Worm (Caenorhabditis elegans) whole organism, midembryonic: ENCODE results near the gene F57B1.6.
"Not testable (repeated sequence)": the region's sequence is repeated elsewhere in the genome, so short reads cannot be mapped to it uniquely, and the experiment has no call there.

Experiments
- T22C8.4 ChIP-seq: fragments of 200-800 bp; sonication (Bioruptor generic); IDR thresholded peaks from 2 replicates; pipeline ENCODE4 v1.3.6; 2022; ENCODE audit warnings: missing genetic modification characterization, missing compliant biosample characterization
- cog-1 ChIP-seq: sonication (generic microtip); optimal IDR thresholded peaks from 2 replicates; lab custom pipeline; 2016; ENCODE audit warnings: missing genetic modification characterization, missing compliant biosample characterization
- flt-1 ChIP-seq: fragments of 200-800 bp; sonication (Bioruptor generic); IDR thresholded peaks from 2 replicates; pipeline ENCODE4 v1.3.6; 2022; ENCODE audit warnings: missing genetic modification characterization, missing compliant biosample characterization
- klf-2 ChIP-seq: fragments of 200-800 bp; sonication (Bioruptor generic); conservative IDR thresholded peaks from 2 replicates; pipeline ENCODE4 v1.3.6; 2022; ENCODE audit warnings: missing genetic modification reagents, missing genetic modification characterization, missing compliant biosample characterization
- med-1 ChIP-seq: sonication (generic microtip); optimal IDR thresholded peaks from 2 replicates; lab custom pipeline; 2017; ENCODE audit warnings: missing genetic modification characterization, mild to moderate bottlenecking, missing compliant biosample characterization, antibody characterized with exemption, missing genetic modification reagents; ENCODE audit not compliant: insufficient read depth
- ref-1 ChIP-seq: fragments of 200-800 bp; sonication (Bioruptor generic); conservative IDR thresholded peaks from 2 replicates; pipeline ENCODE4 v1.3.6; 2022; ENCODE audit warnings: missing genetic modification reagents, missing genetic modification characterization, missing compliant biosample characterization
- tab-1 ChIP-seq: fragments of 200-800 bp; sonication (Bioruptor generic); IDR thresholded peaks from 2 replicates; pipeline ENCODE4 v1.3.6; 2022; ENCODE audit warnings: missing genetic modification characterization, missing compliant biosample characterization
- ztf-23 ChIP-seq: fragments of 200-800 bp; sonication (Bioruptor generic); IDR thresholded peaks from 2 replicates; pipeline ENCODE4 v1.3.6; 2022; ENCODE audit warnings: missing genetic modification reagents, missing genetic modification characterization, missing compliant biosample characterization
- ztf-29 ChIP-seq: fragments of 200-800 bp; sonication (Bioruptor generic); IDR thresholded peaks from 2 replicates; pipeline ENCODE4 v1.3.6; 2022; ENCODE audit warnings: missing genetic modification reagents, missing genetic modification characterization, missing compliant biosample characterization

DNA sequence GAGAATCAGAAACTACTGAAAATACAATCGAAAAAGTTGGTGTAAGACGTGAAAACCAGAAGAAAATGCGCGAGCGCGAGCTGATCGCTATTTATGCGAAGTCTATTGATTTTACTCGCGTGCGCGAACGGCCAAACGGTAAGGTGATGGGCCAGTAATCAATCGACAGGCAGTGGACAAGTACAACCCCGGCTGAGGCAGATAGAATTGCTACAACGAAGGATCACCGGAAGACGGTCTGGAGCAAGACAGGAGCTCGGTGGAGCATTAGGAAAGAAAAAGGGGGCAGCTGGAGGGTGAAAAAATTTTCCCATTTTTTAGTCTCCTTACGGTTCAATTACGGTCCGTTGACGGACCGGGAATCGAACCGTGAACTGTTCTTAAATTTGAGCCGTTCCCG is 30.3 kb downstream of the F57B1.6 start:
- 0 out of 2 replicates have a peak, but pooled peaks have one; percentile 41 for TF ChIP-seq tab-1
- TF ChIP-seq klf-2 (GFP tag; lab: Robert Waterston, UW); T22C8.4 (GFP tag; lab: Robert Waterston, UW); ref-1 (GFP tag; lab: Robert Waterston, UW); ztf-23; ztf-29 (GFP tag; lab: Robert Waterston, UW); flt-1 (GFP tag; lab: Robert Waterston, UW); cog-1 (tag; lab: Kevin White, UChicago); med-1 (GFP tag; lab: Kevin White, UChicago): not testable (repeated sequence)
